Fruit fly (Drosophila melanogaster) whole organism, larva: ENCODE data around the gene CG31091.

Experiments used
- noc ChIP-seq: fragments of 200-800 bp; sonication (Bioruptor generic); optimal IDR thresholded peaks from 3 replicates; lab custom pipeline; 2019; ENCODE audit warnings: missing biosample characterization, mild to moderate bottlenecking, missing genetic modification characterization, moderate library complexity

Gene CG31091

dm6 chr3R:25888307-25889075, 11.2 kb upstream of the CG31091 start, which contains the start of gene Lnk:
Lnk (plus strand) TSS chr3R:25888542.
- TF ChIP-seq noc = peak; percentile 16

- no peak for TF ChIP-seq noc
These were observed 6.4 kb upstream of the CG31091 start, which contains the start of gene CG5913 for dm6 chr3R:25893272-25893671. CG5913 (plus strand) TSS chr3R:25893495.

- no peak for TF ChIP-seq noc
These were observed 4.2 kb upstream of the CG31091 start, which contains the start of gene Sodq for dm6 chr3R:25895522-25895921. Sodq (plus strand) TSS chr3R:25895822.

- no peak for TF ChIP-seq noc
These were observed 2.5 kb upstream of the CG31091 start, which contains the start of gene Mco3 for dm6 chr3R:25897176-25897575. Mco3 (plus strand) TSS chr3R:25897476.

- TF ChIP-seq noc = no peak
These were observed 2.6 kb downstream of the CG31091 start, which contains the start of gene CG31089 for dm6 chr3R:25902343-25902742. CG31089 (plus strand) TSS chr3R:25902643.

dm6 chr3R:25906722-25907121, 7.0 kb downstream of the CG31091 start, which contains the start of gene kumpel:
kumpel (plus strand) TSS chr3R:25907022.
- peak; percentile 75 for TF ChIP-seq noc

- no peak for TF ChIP-seq noc
These were observed 20.2 kb downstream of the CG31091 start for dm6 chr3R:25919912-25920311.

- no peak for TF ChIP-seq noc
These were observed 22.8 kb downstream of the CG31091 start, which contains the start of gene CG14546 for dm6 chr3R:25922534-25922933. CG14546 (minus strand) TSS chr3R:25922634.

dm6 chr3R:25941310-25941709, 41.6 kb downstream of the CG31091 start:
- TF ChIP-seq noc = no peak
